Fruit fly (Drosophila melanogaster): Measurements from ENCODE around the gene CG13390.

dm6 chr2L:8338039-8338438 is 38.6 kb downstream of the CG13390 start, which contains the start of gene witty:
- no peak for TF ChIP-seq CG7101 (tag; optimal IDR thresholded peaks at IDR 0.05)
- TF ChIP-seq kay (GFP tag; ENCODE audit: borderline replicate concordance), result no peak
- TF ChIP-seq CG12768 (GFP tag; optimal IDR thresholded peaks at IDR 0.05), result no peak
- TF ChIP-seq Hr96 (GFP tag; optimal IDR thresholded peaks at IDR 0.05), result no peak
- TF ChIP-seq bab1 (GFP tag; optimal IDR thresholded peaks at IDR 0.05), result no peak
- TF ChIP-seq CG7045 (GFP tag; optimal IDR thresholded peaks at IDR 0.05), result no peak
- TF ChIP-seq tj (GFP tag; optimal IDR thresholded peaks at IDR 0.05), result no peak
- no peak for TF ChIP-seq CG11617 (GFP tag; optimal IDR thresholded peaks at IDR 0.05)
- TF ChIP-seq CG33017 (tag; optimal IDR thresholded peaks at IDR 0.05), result no peak

Measured in whole organism, adult.